Fruit fly (Drosophila melanogaster): ENCODE results near the gene Glut3.

dm6 chr3R:16783976-16784375 lies 4.1 kb upstream of the Glut3 start:
- no peak for TF ChIP-seq psq (optimal IDR thresholded peaks at IDR 0.05)
- TF ChIP-seq pan (optimal IDR thresholded peaks at IDR 0.05): no peak
- no peak for TF ChIP-seq EcR (GFP tag; optimal IDR thresholded peaks at IDR 0.05)
- no peak for TF ChIP-seq usp (GFP tag; optimal IDR thresholded peaks at IDR 0.05)
